Fruit fly (Drosophila melanogaster): ENCODE results near the gene CG6244.
A peak's percentile ranks its signal among the peaks of the same experiment; 100 is the strongest.

CG6244 gene

dm6 chr3L:15826347-15826984 lies 18.3 kb downstream of the CG6244 start, which contains the start of the genes DCP2 and dbo (continued):
- TF ChIP-seq CG8478 (optimal IDR thresholded peaks at IDR 0.05) (no peak), CG10959 (GFP tag; IDR thresholded peaks at IDR 0.05) (no peak), grn (GFP tag; optimal IDR thresholded peaks at IDR 0.05) (no peak), CG7271 (tag; optimal IDR thresholded peaks at IDR 0.05) (peak; percentile 6), Lim3 (GFP tag; IDR thresholded peaks at IDR 0.05) (no peak), otp (GFP tag; IDR thresholded peaks at IDR 0.05) (0 out of 3 replicates have a peak, but pooled peaks have one; percentile 28), CG1792 (GFP tag; optimal IDR thresholded peaks at IDR 0.05) (no peak), hbn (GFP tag; IDR thresholded peaks at IDR 0.05; ENCODE audit: partially characterized antibody) (peak; percentile 88), Dad (GFP tag; optimal IDR thresholded peaks at IDR 0.05) (peak; percentile 27), CG10565 (GFP tag; optimal IDR thresholded peaks at IDR 0.05) (no peak), CG7786 (GFP tag; optimal IDR thresholded peaks at IDR 0.05) (no peak), ssp (GFP tag; IDR thresholded peaks at IDR 0.05) (peak; percentile 42), btn (GFP tag; optimal IDR thresholded peaks at IDR 0.05) (no peak), Dp (GFP tag; optimal IDR thresholded peaks at IDR 0.05) (no peak), stc (GFP tag; IDR thresholded peaks at IDR 0.05) (peak; percentile 44; the same call in 1 of the 2 replicates), CG17802 (tag; optimal IDR thresholded peaks at IDR 0.05) (no peak), CG6683 (GFP tag; optimal IDR thresholded peaks at IDR 0.05) (no peak), Ptx1 (GFP tag; IDR thresholded peaks at IDR 0.05) (peak; percentile 62), CG30431 (GFP tag; optimal IDR thresholded peaks at IDR 0.05) (no peak), Dbx (GFP tag; IDR thresholded peaks at IDR 0.05) (peak; percentile 47; the same call in 1 of the 3 replicates), CG17385 (GFP tag; optimal IDR thresholded peaks at IDR 0.05) (peak; percentile 56), CG4730 (GFP tag; IDR thresholded peaks at IDR 0.05) (peak; percentile 61), org-1 (GFP tag; optimal IDR thresholded peaks at IDR 0.05) (no peak), Dll (GFP tag; IDR thresholded peaks at IDR 0.05; ENCODE audit: partially characterized antibody) (peak; percentile 87), odd (GFP tag; optimal IDR thresholded peaks at IDR 0.05) (no peak), CG11093 (GFP tag; IDR thresholded peaks at IDR 0.05) (peak; percentile 35; the same call in 1 of the 3 replicates), lab (GFP tag; optimal IDR thresholded peaks at IDR 0.05) (peak; percentile 61), D (optimal IDR thresholded peaks at IDR 0.05) (no peak), D (GFP tag; optimal IDR thresholded peaks at IDR 0.05) (peak; percentile 2), Ada2b (GFP tag; IDR thresholded peaks at IDR 0.05) (peak; percentile 58; the same call in 1 of the 2 replicates), emc (GFP tag; optimal IDR thresholded peaks at IDR 0.05) (no peak), zen2 (GFP tag; IDR thresholded peaks at IDR 0.05; ENCODE audit: partially characterized antibody) (no peak; the same call in 1 of the 3 replicates), pnt (GFP tag; optimal IDR thresholded peaks at IDR 0.05) (no peak), Nf-YC (tag; optimal IDR thresholded peaks at IDR 0.05) (peak; percentile 66), grau (tag; optimal IDR thresholded peaks at IDR 0.05) (peak; percentile 96), tin (GFP tag; optimal IDR thresholded peaks at IDR 0.05) (peak; percentile 65), Dek (tag; optimal IDR thresholded peaks at IDR 0.05) (peak; percentile 71), Fer2 (tag; optimal IDR thresholded peaks at IDR 0.05) (peak; percentile 74), pum (GFP tag; optimal IDR thresholded peaks at IDR 0.05) (peak; percentile 23), CG8089 (GFP tag; optimal IDR thresholded peaks at IDR 0.05) (peak; percentile 3), CG16779 (GFP tag; IDR thresholded peaks at IDR 0.05) (no peak), Gsc (GFP tag; IDR thresholded peaks at IDR 0.05) (no peak), CG12299 (tag; optimal IDR thresholded peaks at IDR 0.05) (no peak), sens-2 (GFP tag; IDR thresholded peaks at IDR 0.05) (no peak), ems (GFP tag; optimal IDR thresholded peaks at IDR 0.05) (peak; percentile 9), CG11247 (GFP tag; IDR thresholded peaks at IDR 0.05) (peak; percentile 80), fd102C (GFP tag; optimal IDR thresholded peaks at IDR 0.05) (no peak), disco-r (GFP tag; optimal IDR thresholded peaks at IDR 0.05) (no peak), CG2120 (GFP tag; optimal IDR thresholded peaks at IDR 0.05) (peak; percentile 81), br (optimal IDR thresholded peaks at IDR 0.05) (no peak), esg (GFP tag; conservative IDR thresholded peaks at IDR 0.05) (peak; percentile 60), Rx (GFP tag; IDR thresholded peaks at IDR 0.05) (peak; percentile 43; the same call in 1 of the 2 replicates)

All from whole organism, embryonic.